Worm (Caenorhabditis elegans) whole organism, young adult: ENCODE data around the gene F44E5.1.

Source experiments
- ama-1 ChIP-seq, 3 experiments: fragments of 150-350 bp in 1 of 3; sonication (generic microtip) in 2 of 3; optimal IDR thresholded peaks; 2 replicates each; lab custom pipeline; 2014 to 2018; ENCODE audit warnings: missing biosample characterization in 2 of 3, missing genetic modification characterization in 2 of 3, missing genetic modification reagents in 2 of 3
- ceh-91 ChIP-seq: fragments of 200-800 bp; sonication (Bioruptor generic); IDR thresholded peaks from 2 replicates; pipeline ENCODE4 v1.3.6; 2022; ENCODE audit warnings: missing genetic modification reagents, missing genetic modification characterization, missing compliant biosample characterization
- die-1 ChIP-seq: sonication (generic microtip); optimal IDR thresholded peaks from 2 replicates; lab custom pipeline; 2016; ENCODE audit warnings: missing genotype, mild to moderate bottlenecking, missing genetic modification characterization, missing compliant biosample characterization
- egl-44 ChIP-seq: fragments of 200-800 bp; sonication (Bioruptor generic); IDR thresholded peaks from 2 replicates; pipeline ENCODE4 v1.3.6; 2022; ENCODE audit warnings: missing genetic modification reagents, missing genetic modification characterization, missing compliant biosample characterization
- hlh-12 ChIP-seq: sonication (generic microtip); optimal IDR thresholded peaks from 2 replicates; lab custom pipeline; 2016; ENCODE audit warnings: missing genetic modification characterization, missing compliant biosample characterization
- lsl-1 ChIP-seq: fragments of 200-800 bp; sonication (Bioruptor generic); optimal IDR thresholded peaks from 2 replicates; lab custom pipeline; 2018; ENCODE audit warnings: mild to moderate bottlenecking, missing genetic modification characterization, moderate library complexity, missing compliant biosample characterization
- madf-8 ChIP-seq: fragments of 200-800 bp; sonication (Bioruptor generic); conservative IDR thresholded peaks from 2 replicates; pipeline ENCODE4 v1.3.6; 2022; ENCODE audit warnings: missing genetic modification reagents, missing genetic modification characterization, missing compliant biosample characterization
- snpc-4 ChIP-seq, 5 experiments: fragments of 150-350 bp in 1 of 5; sonication (generic microtip) in 4 of 5; optimal IDR thresholded peaks; 2 replicates each; lab custom pipeline; 2014 to 2018; ENCODE audit warnings: missing genetic modification characterization in 5 of 5, missing biosample characterization in 3 of 5, antibody characterized with exemption in 2 of 5, mild to moderate bottlenecking in 2 of 5, missing compliant biosample characterization in 2 of 5, missing genotype in 2 of 5, moderate library complexity in 2 of 5, missing genetic modification reagents in 1 of 5
- unc-130 ChIP-seq: sonication (generic microtip); optimal IDR thresholded peaks from 2 replicates; lab custom pipeline; 2016; ENCODE audit warnings: missing genetic modification reagents, missing genetic modification characterization, missing compliant biosample characterization
- unc-62 ChIP-seq: fragments of 150-350 bp; optimal IDR thresholded peaks from 2 replicates; lab custom pipeline; 2014; ENCODE audit warnings: missing biosample characterization, missing genetic modification reagents, missing genetic modification characterization
- ztf-26 ChIP-seq: sonication (generic microtip); optimal IDR thresholded peaks from 2 replicates; lab custom pipeline; 2017; ENCODE audit warnings: missing genetic modification characterization, missing compliant biosample characterization

DNA sequence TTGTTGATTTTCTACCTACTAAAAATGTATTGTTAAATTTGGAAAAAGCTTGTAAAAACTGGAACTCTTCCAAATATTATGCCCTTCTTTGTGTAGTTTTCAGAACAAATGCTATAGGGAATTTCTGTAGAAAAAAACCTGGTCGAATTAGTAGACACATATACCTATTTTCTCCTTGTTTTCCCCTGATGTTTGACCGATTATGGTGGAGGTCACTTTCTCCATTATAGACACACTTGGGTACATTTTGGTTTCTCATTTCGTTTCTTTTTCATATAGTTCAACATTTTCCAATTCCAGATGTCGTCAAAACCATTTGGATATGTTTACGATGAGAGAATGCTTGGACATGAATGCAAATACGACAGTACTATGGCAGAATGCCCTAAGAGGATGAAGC lies 24.4 kb upstream of the F44E5.1 start, which contains the start of gene hda-5:
- TF ChIP-seq hlh-12 (tag; lab: Kevin White, UChicago) (no peak), egl-44 (no peak), unc-130 (GFP tag; lab: Kevin White, UChicago) (no peak), die-1 (tag; lab: Kevin White, UChicago) (no peak), lsl-1 (no peak), unc-62 (GFP tag; lab: Kevin White, UChicago) (no peak), snpc-4 (GFP tag; optimal IDR thresholded peaks at IDR 0.05; lab: Kevin White, UChicago) (no peak), snpc-4 (tag; optimal IDR thresholded peaks at IDR 0.05; lab: Kevin White, UChicago) (no peak), ama-1 (optimal IDR thresholded peaks at IDR 0.05; lab: Kevin White, UChicago) (no peak), ama-1 (GFP tag; optimal IDR thresholded peaks at IDR 0.05; lab: Kevin White, UChicago) (no peak), madf-8 (no peak), ztf-26 (no peak), ceh-91 (GFP tag; lab: Robert Waterston, UW) (no peak)
